Fruit fly (Drosophila melanogaster): ENCODE data around the gene Rab11.

Rab11 gene

dm6 chr3R:21073141-21073540, 38.1 kb upstream of the Rab11 start, which contains the start of gene r-l (continued):
- TF ChIP-seq bab2 (GFP tag; optimal IDR thresholded peaks at IDR 0.05) = no peak
- no peak for TF ChIP-seq CG10209 (GFP tag; optimal IDR thresholded peaks at IDR 0.05)
- TF ChIP-seq ssp (GFP tag; IDR thresholded peaks at IDR 0.05) = no peak
- peak; percentile 44 for TF ChIP-seq p53 (GFP tag; optimal IDR thresholded peaks at IDR 0.05)
- TF ChIP-seq CG14710 (tag; optimal IDR thresholded peaks at IDR 0.05) = peak; percentile 71
- TF ChIP-seq Adf1 (GFP tag; IDR thresholded peaks at IDR 0.05) = no peak
- peak; percentile 59 for TF ChIP-seq CG33213 (GFP tag; optimal IDR thresholded peaks at IDR 0.05)
- peak; percentile 54 for TF ChIP-seq stwl (tag; optimal IDR thresholded peaks at IDR 0.05)
- no peak for TF ChIP-seq Sry-β (GFP tag; optimal IDR thresholded peaks at IDR 0.05)
- TF ChIP-seq knrl (GFP tag; IDR thresholded peaks at IDR 0.05; ENCODE audit: partially characterized antibody) = peak; percentile 45; the same call in 1 of the 3 replicates
- no peak for TF ChIP-seq cato (GFP tag; optimal IDR thresholded peaks at IDR 0.05; ENCODE audit: borderline replicate concordance)
- TF ChIP-seq Ets65A (GFP tag) = no peak
- peak; percentile 98 for TF ChIP-seq pzg (GFP tag; optimal IDR thresholded peaks at IDR 0.05)
- no peak for TF ChIP-seq Xbp1 (GFP tag; optimal IDR thresholded peaks at IDR 0.05)
- no peak for TF ChIP-seq tup (GFP tag; optimal IDR thresholded peaks at IDR 0.05)
- no peak for TF ChIP-seq tin (GFP tag; optimal IDR thresholded peaks at IDR 0.05)
- no peak for TF ChIP-seq CG10654 (GFP tag; optimal IDR thresholded peaks at IDR 0.05)
- no peak for TF ChIP-seq schlank (tag; optimal IDR thresholded peaks at IDR 0.05)
- peak; percentile 59 for TF ChIP-seq YL-1 (GFP tag; optimal IDR thresholded peaks at IDR 0.05)
- no peak for TF ChIP-seq CG32532 (GFP tag; IDR thresholded peaks at IDR 0.05)
- no peak for TF ChIP-seq CG8924 (tag; optimal IDR thresholded peaks at IDR 0.05)
- TF ChIP-seq dmrt99B (tag; optimal IDR thresholded peaks at IDR 0.05) = no peak
- no peak for TF ChIP-seq cas (GFP tag; IDR thresholded peaks at IDR 0.05)
- no peak for TF ChIP-seq nau (GFP tag; optimal IDR thresholded peaks at IDR 0.05)
- peak; percentile 34 for TF ChIP-seq twi (tag; optimal IDR thresholded peaks at IDR 0.05)
- TF ChIP-seq CG17359 (tag; optimal IDR thresholded peaks at IDR 0.05) = no peak
- TF ChIP-seq CG11504 (tag; optimal IDR thresholded peaks at IDR 0.05) = no peak
- no peak for TF ChIP-seq ind (GFP tag; optimal IDR thresholded peaks at IDR 0.05)
- TF ChIP-seq Dbx (GFP tag; IDR thresholded peaks at IDR 0.05) = 0 out of 3 replicates have a peak, but pooled peaks have one; percentile 23
- no peak for TF ChIP-seq abd-A (tag; optimal IDR thresholded peaks at IDR 0.05)
- TF ChIP-seq her (GFP tag; optimal IDR thresholded peaks at IDR 0.05) = no peak
- TF ChIP-seq ems (GFP tag; optimal IDR thresholded peaks at IDR 0.05) = no peak
- TF ChIP-seq croc (GFP tag; conservative IDR thresholded peaks at IDR 0.05) = no peak
- no peak for TF ChIP-seq pum (GFP tag; optimal IDR thresholded peaks at IDR 0.05)
- peak; percentile 93 for TF ChIP-seq Dref (GFP tag; IDR thresholded peaks at IDR 0.05)
- TF ChIP-seq CG11247 (GFP tag; IDR thresholded peaks at IDR 0.05) = no peak
- TF ChIP-seq ase (GFP tag; IDR thresholded peaks at IDR 0.05) = no peak
- 0 out of 4 replicates have a peak, but pooled peaks have one; percentile 12 for TF ChIP-seq Dll (GFP tag; IDR thresholded peaks at IDR 0.05; ENCODE audit: partially characterized antibody)
- TF ChIP-seq H2.0 (GFP tag; IDR thresholded peaks at IDR 0.05) = no peak
- TF ChIP-seq grau (tag; optimal IDR thresholded peaks at IDR 0.05) = no peak
- TF ChIP-seq tgo (GFP tag; IDR thresholded peaks at IDR 0.05) = no peak
- TF ChIP-seq nerfin-1 (tag; optimal IDR thresholded peaks at IDR 0.05) = no peak
- no peak for TF ChIP-seq dpn (GFP tag; optimal IDR thresholded peaks at IDR 0.05)
- TF ChIP-seq psq (GFP tag; optimal IDR thresholded peaks at IDR 0.05) = no peak
- TF ChIP-seq CkIIα-i1 (GFP tag; IDR thresholded peaks at IDR 0.05) = no peak
- peak; percentile 32 for TF ChIP-seq CG10147 (GFP tag; optimal IDR thresholded peaks at IDR 0.05)
- no peak for TF ChIP-seq CG10565 (GFP tag; optimal IDR thresholded peaks at IDR 0.05)
- no peak for TF ChIP-seq pb (GFP tag; optimal IDR thresholded peaks at IDR 0.05)
- TF ChIP-seq Ada2b (GFP tag; IDR thresholded peaks at IDR 0.05) = no peak
- TF ChIP-seq CG8281 (tag; optimal IDR thresholded peaks at IDR 0.05) = no peak
- TF ChIP-seq Myb (GFP tag; optimal IDR thresholded peaks at IDR 0.05) = peak; percentile 82
- no peak for TF ChIP-seq stc (GFP tag; IDR thresholded peaks at IDR 0.05)

All from whole organism, embryonic.